Fruit fly (Drosophila melanogaster) whole organism, pupa: Measurements from ENCODE around the gene CecA2.

Experiments used
- CG13204 ChIP-seq: fragments of 200-800 bp; sonication (Bioruptor generic); optimal IDR thresholded peaks from 2 replicates; lab custom pipeline; 2018; ENCODE audit warnings: missing biosample characterization, mild to moderate bottlenecking, missing genetic modification characterization, moderate library complexity
- fd96Ca ChIP-seq: fragments of 200-800 bp; sonication (Bioruptor generic); IDR thresholded peaks from 3 replicates; pipeline ENCODE4 v1.3.6; 2022; ENCODE audit warnings: missing biosample characterization, missing genetic modification characterization
- gl ChIP-seq: fragments of 200-800 bp; sonication (Bioruptor generic); optimal IDR thresholded peaks from 2 replicates; lab custom pipeline; 2018; ENCODE audit warnings: missing biosample characterization, mild to moderate bottlenecking, missing genetic modification characterization

DNA sequence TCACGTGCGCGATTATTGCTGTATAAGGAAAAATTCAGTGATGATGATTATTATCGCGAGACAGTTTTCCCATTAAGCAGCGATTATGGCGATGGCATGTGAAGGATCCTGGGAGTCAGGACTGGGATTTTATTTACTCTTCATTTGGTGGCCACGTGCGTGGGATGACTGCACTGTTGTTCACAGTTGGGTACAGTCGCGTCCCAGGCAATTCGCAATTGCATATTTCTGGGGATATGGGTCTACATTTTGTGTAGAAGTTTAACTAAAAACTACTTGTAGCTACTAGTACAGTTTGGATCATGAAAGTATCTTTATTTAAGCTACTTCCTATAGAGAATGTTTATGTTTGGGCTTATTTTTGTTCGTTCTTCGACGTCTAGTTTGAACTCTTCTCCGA is 25.0 kb downstream of the CecA2 start:
- TF ChIP-seq fd96Ca (GFP tag; lab: Robert Waterston, UW) (no peak), CG13204 (GFP tag; lab: Kevin White, UChicago) (no peak), gl (tag; lab: Kevin White, UChicago) (no peak)
